Comparison of ENCODE assay signal across 5 fruit fly cellular contexts in the genomic region with DNA sequence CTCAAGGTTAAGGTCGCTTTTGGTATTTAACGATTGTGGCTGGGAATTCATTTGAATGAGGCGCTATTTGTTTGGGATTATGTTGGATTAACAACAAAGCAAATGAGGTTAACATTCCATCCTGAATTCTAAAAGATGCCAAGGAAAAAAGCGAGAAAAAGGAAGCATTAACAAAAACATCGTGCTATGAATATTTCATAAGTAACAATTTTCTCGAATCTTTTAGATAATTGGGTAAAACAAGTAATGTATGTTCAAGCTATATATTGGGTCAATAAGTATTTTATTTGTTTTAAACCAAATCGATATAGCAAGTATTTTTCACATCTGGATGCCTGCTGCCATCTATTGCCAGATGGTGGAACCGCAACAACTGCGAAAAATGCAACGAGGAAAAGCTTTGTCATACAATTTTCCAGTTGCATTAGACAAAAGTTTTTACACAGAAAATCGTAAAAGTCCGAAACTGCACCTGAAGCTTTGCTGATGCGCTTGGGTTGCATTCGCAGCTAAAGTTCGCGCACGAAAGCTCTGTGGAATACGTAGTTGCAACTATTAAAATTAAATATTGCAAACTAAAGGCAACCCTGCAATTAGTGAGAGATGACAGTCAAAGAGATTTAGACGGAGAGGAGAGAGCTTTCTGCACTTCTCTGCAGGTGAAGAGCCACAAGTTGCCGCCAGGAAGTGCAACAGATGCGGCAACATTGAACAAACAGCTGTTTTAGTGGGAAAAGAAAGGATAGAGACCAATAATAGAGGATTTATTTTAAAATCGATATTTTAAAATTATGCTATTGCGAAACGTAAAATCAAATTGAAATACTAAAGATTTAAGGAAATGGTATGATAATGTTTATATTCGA.
TF ChIP-seq lines count a peak whose summit lies in the region.

No protein-coding gene starts in this region.

- TF ChIP-seq CTCF in S2 (optimal IDR thresholded peaks at IDR 0.05; lab: Kevin White, UChicago) = peak; percentile 21 to 53
- TF ChIP-seq CTCF in whole organism, embryonic (GFP tag; optimal IDR thresholded peaks at IDR 0.05; lab: Kevin White, UChicago) = peak; percentile 89

TF ChIP-seq in whole organism, adult, 20 proteins besides CTCF, POLR2A, EP300 and RAD21:
- TF ChIP-seq cnc (optimal IDR thresholded peaks at IDR 0.05; lab: Kevin White, UChicago) = no peak
- TF ChIP-seq CG12768 (GFP tag; optimal IDR thresholded peaks at IDR 0.05; lab: Kevin White, UChicago) = no peak
- peak; percentile 71 for TF ChIP-seq cic (GFP tag; optimal IDR thresholded peaks at IDR 0.05; lab: Kevin White, UChicago)
- TF ChIP-seq CG14711 (tag; optimal IDR thresholded peaks at IDR 0.05; lab: Kevin White, UChicago) = peak; percentile 98
- TF ChIP-seq Crg-1 (GFP tag; optimal IDR thresholded peaks at IDR 0.05; lab: Kevin White, UChicago) = no peak
- TF ChIP-seq Mnt (GFP tag; optimal IDR thresholded peaks at IDR 0.05; lab: Kevin White, UChicago) = no peak
- no peak for TF ChIP-seq Hr96 (GFP tag; optimal IDR thresholded peaks at IDR 0.05; lab: Kevin White, UChicago)
- peak; percentile 89 for TF ChIP-seq kay (GFP tag; lab: Kevin White, UChicago; ENCODE audit: borderline replicate concordance)
- TF ChIP-seq pad (GFP tag; optimal IDR thresholded peaks at IDR 0.05; lab: Kevin White, UChicago) = peak; percentile 13
- peak; percentile 60 for TF ChIP-seq tj (GFP tag; optimal IDR thresholded peaks at IDR 0.05; lab: Kevin White, UChicago)
- peak; percentile 62 for TF ChIP-seq bab1 (GFP tag; optimal IDR thresholded peaks at IDR 0.05; lab: Kevin White, UChicago)
- TF ChIP-seq CG7045 (GFP tag; optimal IDR thresholded peaks at IDR 0.05; lab: Kevin White, UChicago) = no peak
- peak; percentile 12 for TF ChIP-seq CG33017 (tag; optimal IDR thresholded peaks at IDR 0.05; lab: Kevin White, UChicago)
- TF ChIP-seq CG1620 (GFP tag; optimal IDR thresholded peaks at IDR 0.05; lab: Kevin White, UChicago) = peak; percentile 4
- peak; percentile 4 for TF ChIP-seq CG11617 (GFP tag; optimal IDR thresholded peaks at IDR 0.05; lab: Kevin White, UChicago)
- no peak for TF ChIP-seq CG5204 (GFP tag; optimal IDR thresholded peaks at IDR 0.05; lab: Kevin White, UChicago)
- TF ChIP-seq toe (GFP tag; optimal IDR thresholded peaks at IDR 0.05; lab: Kevin White, UChicago) = no peak
- TF ChIP-seq CG7101 (tag; optimal IDR thresholded peaks at IDR 0.05; lab: Kevin White, UChicago) = no peak
- no peak for TF ChIP-seq ovo (GFP tag; optimal IDR thresholded peaks at IDR 0.05; lab: Kevin White, UChicago)
- no peak for TF ChIP-seq Clk (GFP tag; optimal IDR thresholded peaks at IDR 0.05; lab: Kevin White, UChicago)

TF ChIP-seq in whole organism, embryonic, 481 proteins besides CTCF, POLR2A, EP300 and RAD21:
- TF ChIP-seq stwl (tag; optimal IDR thresholded peaks at IDR 0.05; lab: Kevin White, UChicago) = peak; percentile 4
- peak in 1 of 2 experiments; percentile 24 for TF ChIP-seq Trl (optimal IDR thresholded peaks at IDR 0.05; lab: Kevin White, UChicago)
- TF ChIP-seq Trl (GFP tag; optimal IDR thresholded peaks at IDR 0.05; lab: Kevin White, UChicago) = no peak
- TF ChIP-seq sens (GFP tag; lab: Kevin White, UChicago) = peak; percentile 68
- peak; percentile 72 for TF ChIP-seq CG14965 (GFP tag; optimal IDR thresholded peaks at IDR 0.05; lab: Kevin White, UChicago; ENCODE audit: borderline replicate concordance)
- TF ChIP-seq CG17802 (tag; optimal IDR thresholded peaks at IDR 0.05; lab: Kevin White, UChicago) = no peak
TF ChIP-seq in whole organism, embryonic: peak in this region for 4.

TF ChIP-seq in whole organism, prepupa, 60 proteins besides CTCF, POLR2A, EP300 and RAD21 (continues in another document):
- TF ChIP-seq cyc (GFP tag; optimal IDR thresholded peaks at IDR 0.05; lab: Kevin White, UChicago) = no peak
- TF ChIP-seq CG7368 (GFP tag; optimal IDR thresholded peaks at IDR 0.05; lab: Kevin White, UChicago) = no peak
- TF ChIP-seq CG6808 (GFP tag; optimal IDR thresholded peaks at IDR 0.05; lab: Kevin White, UChicago) = no peak
- TF ChIP-seq topi (GFP tag; optimal IDR thresholded peaks at IDR 0.05; lab: Kevin White, UChicago) = no peak
- no peak for TF ChIP-seq acj6 (GFP tag; optimal IDR thresholded peaks at IDR 0.05; lab: Kevin White, UChicago)
- TF ChIP-seq Gug (GFP tag; IDR thresholded peaks at IDR 0.05; lab: Robert Waterston, UW) = no peak
- no peak for TF ChIP-seq CG16779 (tag; optimal IDR thresholded peaks at IDR 0.05; lab: Kevin White, UChicago)
- no peak for TF ChIP-seq CG1621 (tag; optimal IDR thresholded peaks at IDR 0.05; lab: Kevin White, UChicago)
- TF ChIP-seq salr (GFP tag; optimal IDR thresholded peaks at IDR 0.05; lab: Kevin White, UChicago) = no peak
- no peak for TF ChIP-seq CG11902 (GFP tag; optimal IDR thresholded peaks at IDR 0.05; lab: Kevin White, UChicago)
- no peak for TF ChIP-seq eg (GFP tag; IDR thresholded peaks at IDR 0.05; lab: Robert Waterston, UW)
- TF ChIP-seq fkh (GFP tag; optimal IDR thresholded peaks at IDR 0.05; lab: Kevin White, UChicago) = no peak
- no peak for TF ChIP-seq Met (GFP tag; optimal IDR thresholded peaks at IDR 0.05; lab: Kevin White, UChicago)
- TF ChIP-seq Eip78C (GFP tag; lab: Kevin White, UChicago) = peak; percentile 52
- no peak for TF ChIP-seq OdsH (GFP tag; optimal IDR thresholded peaks at IDR 0.05; lab: Kevin White, UChicago)
- no peak for TF ChIP-seq Ets96B (tag; optimal IDR thresholded peaks at IDR 0.05; lab: Kevin White, UChicago)
- TF ChIP-seq dsx (GFP tag; optimal IDR thresholded peaks at IDR 0.05; lab: Kevin White, UChicago; ENCODE audit: poor library complexity, severe bottlenecking) = peak; percentile 37
- TF ChIP-seq CG6854 (GFP tag; optimal IDR thresholded peaks at IDR 0.05; lab: Kevin White, UChicago) = no peak
- TF ChIP-seq CG34406 (GFP tag; optimal IDR thresholded peaks at IDR 0.05; lab: Kevin White, UChicago) = no peak
- peak; percentile 5 for TF ChIP-seq svp (GFP tag; lab: Kevin White, UChicago)
- TF ChIP-seq Hr4 (GFP tag; optimal IDR thresholded peaks at IDR 0.05; lab: Kevin White, UChicago) = no peak
- no peak for TF ChIP-seq Smox (GFP tag; optimal IDR thresholded peaks at IDR 0.05; lab: Kevin White, UChicago)
- TF ChIP-seq spab (GFP tag; optimal IDR thresholded peaks at IDR 0.05; lab: Kevin White, UChicago) = no peak
- no peak for TF ChIP-seq CG4318 (GFP tag; optimal IDR thresholded peaks at IDR 0.05; lab: Kevin White, UChicago)
- TF ChIP-seq CG11762 (GFP tag; optimal IDR thresholded peaks at IDR 0.05; lab: Kevin White, UChicago; ENCODE audit: insufficient read depth) = no peak
- TF ChIP-seq CG8632 (GFP tag; optimal IDR thresholded peaks at IDR 0.05; lab: Kevin White, UChicago) = no peak
- no peak for TF ChIP-seq Sox14 (GFP tag; optimal IDR thresholded peaks at IDR 0.05; lab: Kevin White, UChicago)
- TF ChIP-seq Sox15 (GFP tag; optimal IDR thresholded peaks at IDR 0.05; lab: Kevin White, UChicago) = no peak
- TF ChIP-seq achi (GFP tag; optimal IDR thresholded peaks at IDR 0.05; lab: Kevin White, UChicago) = peak; percentile 43
- no peak for TF ChIP-seq pdm3 (GFP tag; optimal IDR thresholded peaks at IDR 0.05; lab: Kevin White, UChicago)

TF ChIP-seq in whole organism, pupa, 21 proteins besides CTCF, POLR2A, EP300 and RAD21:
- peak; percentile 96 for TF ChIP-seq CG12605 (GFP tag; IDR thresholded peaks at IDR 0.05; lab: Robert Waterston, UW)
- no peak for TF ChIP-seq gl (tag; optimal IDR thresholded peaks at IDR 0.05; lab: Kevin White, UChicago)
- TF ChIP-seq Ets98B (GFP tag; IDR thresholded peaks at IDR 0.05; lab: Robert Waterston, UW) = 0 out of 2 replicates have a peak, but pooled peaks have one; percentile 25
- no peak for TF ChIP-seq Pif1B (GFP tag; optimal IDR thresholded peaks at IDR 0.05; lab: Kevin White, UChicago)
- TF ChIP-seq CG4496 (GFP tag; IDR thresholded peaks at IDR 0.05; lab: Robert Waterston, UW) = peak; percentile 49; the same call in 1 of the 3 replicates
- no peak for TF ChIP-seq CG10348 (GFP tag; IDR thresholded peaks at IDR 0.05; lab: Robert Waterston, UW)
